Fruit fly (Drosophila melanogaster) whole organism, embryonic: ENCODE measurements around the gene Bem46.

Source experiments
- Asciz ChIP-seq: fragments of 200-800 bp; sonication (Bioruptor generic); optimal IDR thresholded peaks from 2 replicates; lab custom pipeline; 2017; ENCODE audit warnings: missing biosample characterization, mild to moderate bottlenecking, missing genetic modification characterization, missing genetic modification reagents
- BEAF-32 ChIP-seq: fragments of 200-800 bp; sonication (Bioruptor generic); optimal IDR thresholded peaks from 3 replicates; lab custom pipeline; 2017; ENCODE audit warnings: missing biosample characterization, missing genetic modification characterization, mild to moderate bottlenecking, moderate library complexity, missing genetic modification reagents
- CG10366 ChIP-seq: fragments of 200-800 bp; sonication (Bioruptor generic); IDR thresholded peaks from 2 replicates; pipeline ENCODE4 v1.3.6; 2022; ENCODE audit warnings: missing biosample characterization, missing genetic modification characterization
- CG10543 ChIP-seq: fragments of 200-800 bp; sonication (Bioruptor generic); optimal IDR thresholded peaks from 3 replicates; lab custom pipeline; 2017; ENCODE audit warnings: missing biosample characterization, mild to moderate bottlenecking, missing genetic modification characterization, moderate library complexity
- CG10979 ChIP-seq: fragments of 200-800 bp; sonication (Bioruptor generic); optimal IDR thresholded peaks from 2 replicates; lab custom pipeline; 2018; ENCODE audit warnings: missing biosample characterization, mild to moderate bottlenecking, missing genetic modification characterization, moderate library complexity
- CG11093 ChIP-seq: fragments of 200-800 bp; sonication (Bioruptor generic); IDR thresholded peaks from 3 replicates; pipeline ENCODE4 v1.3.6; 2022; ENCODE audit warnings: missing biosample characterization, missing genetic modification characterization
- CG12071 ChIP-seq: fragments of 200-800 bp; sonication (Bioruptor generic); optimal IDR thresholded peaks from 3 replicates; lab custom pipeline; 2018; ENCODE audit warnings: missing biosample characterization, mild to moderate bottlenecking, missing genetic modification characterization
- CG12236 ChIP-seq: fragments of 200-800 bp; sonication (Bioruptor generic); optimal IDR thresholded peaks from 2 replicates; lab custom pipeline; 2016; ENCODE audit warnings: missing biosample characterization, missing genetic modification characterization
- CG14050 ChIP-seq: fragments of 200-800 bp; sonication (Bioruptor generic); IDR thresholded peaks from 3 replicates; pipeline ENCODE4 v1.3.6; 2022; ENCODE audit warnings: missing biosample characterization, missing genetic modification characterization
- CG14710 ChIP-seq: fragments of 200-800 bp; sonication (Bioruptor generic); optimal IDR thresholded peaks from 3 replicates; lab custom pipeline; 2019; ENCODE audit warnings: missing biosample characterization, mild to moderate bottlenecking, missing genetic modification characterization, moderate library complexity
- CG1529 ChIP-seq: fragments of 200-800 bp; sonication (Bioruptor generic); optimal IDR thresholded peaks from 3 replicates; lab custom pipeline; 2018; ENCODE audit warnings: missing biosample characterization, missing genetic modification characterization
- CG15479 ChIP-seq: fragments of 200-800 bp; sonication (Bioruptor generic); optimal IDR thresholded peaks from 3 replicates; lab custom pipeline; 2019; ENCODE audit warnings: missing biosample characterization, mild to moderate bottlenecking, missing genetic modification characterization, moderate library complexity
- CG16779 ChIP-seq: fragments of 200-800 bp; sonication (Bioruptor generic); IDR thresholded peaks from 2 replicates; pipeline ENCODE4 v1.3.6; 2022; ENCODE audit warnings: missing biosample characterization, missing genetic modification characterization
- CG1792 ChIP-seq: fragments of 200-800 bp; sonication (Bioruptor generic); optimal IDR thresholded peaks from 2 replicates; lab custom pipeline; 2016; ENCODE audit warnings: missing biosample characterization, missing genetic modification characterization
- CG1832 ChIP-seq: fragments of 200-800 bp; sonication (Bioruptor generic); optimal IDR thresholded peaks from 2 replicates; lab custom pipeline; 2017; ENCODE audit warnings: missing biosample characterization, mild to moderate bottlenecking, missing genetic modification characterization, inconsistent platforms
- CG2120 ChIP-seq: fragments of 200-800 bp; sonication (Bioruptor generic); optimal IDR thresholded peaks from 3 replicates; lab custom pipeline; 2016; ENCODE audit warnings: missing biosample characterization, missing genetic modification characterization
- CG2129 ChIP-seq: fragments of 200-800 bp; sonication (Bioruptor generic); IDR thresholded peaks from 2 replicates; pipeline ENCODE4 v1.3.6; 2022; ENCODE audit warnings: missing biosample characterization, missing genetic modification characterization; ENCODE audit not compliant: partially characterized antibody
- CG2712 ChIP-seq: fragments of 200-800 bp; optimal IDR thresholded peaks from 3 replicates; lab custom pipeline; 2019; ENCODE audit warnings: missing biosample characterization, mild to moderate bottlenecking, missing genetic modification characterization, moderate library complexity
- CG42726 ChIP-seq: fragments of 200-800 bp; sonication (Bioruptor generic); IDR thresholded peaks from 2 replicates; pipeline ENCODE4 v1.3.6; 2022; ENCODE audit warnings: missing biosample characterization, missing genetic modification characterization; ENCODE audit not compliant: partially characterized antibody
- CG7839 ChIP-seq: fragments of 200-800 bp; sonication (Bioruptor generic); optimal IDR thresholded peaks from 3 replicates; lab custom pipeline; 2018; ENCODE audit warnings: missing biosample characterization, mild to moderate bottlenecking, missing genetic modification characterization, moderate library complexity
- CG8281 ChIP-seq: fragments of 200-800 bp; sonication (Bioruptor generic); optimal IDR thresholded peaks from 2 replicates; lab custom pipeline; 2018; ENCODE audit warnings: missing biosample characterization, mild to moderate bottlenecking, missing genetic modification characterization, moderate library complexity
- CG8388 ChIP-seq: fragments of 200-800 bp; sonication (Bioruptor generic); optimal IDR thresholded peaks from 2 replicates; lab custom pipeline; 2019; ENCODE audit warnings: missing biosample characterization, mild to moderate bottlenecking, missing genetic modification characterization, moderate library complexity
- CG9437 ChIP-seq: fragments of 200-800 bp; sonication (Bioruptor generic); optimal IDR thresholded peaks from 2 replicates; lab custom pipeline; 2018; ENCODE audit warnings: missing biosample characterization, mild to moderate bottlenecking, missing genetic modification characterization
- Dip3 ChIP-seq: fragments of 200-800 bp; sonication (Bioruptor generic); optimal IDR thresholded peaks from 3 replicates; lab custom pipeline; 2016; ENCODE audit warnings: missing biosample characterization, missing genetic modification characterization
- Doc2 ChIP-seq: fragments of 200-800 bp; sonication (Bioruptor generic); IDR thresholded peaks from 2 replicates; pipeline ENCODE4 v1.3.6; 2022; ENCODE audit warnings: missing biosample characterization, missing genetic modification characterization
- Drgx ChIP-seq: fragments of 200-800 bp; sonication (Bioruptor generic); IDR thresholded peaks from 2 replicates; pipeline ENCODE4 v1.3.6; 2022; ENCODE audit warnings: missing biosample characterization, missing genetic modification characterization
- Elba2 ChIP-seq: fragments of 200-800 bp; sonication (Bioruptor generic); optimal IDR thresholded peaks from 3 replicates; lab custom pipeline; 2016; ENCODE audit warnings: missing biosample characterization, missing genetic modification characterization
- HLH4C ChIP-seq: fragments of 200-800 bp; sonication (Bioruptor generic); IDR thresholded peaks from 3 replicates; pipeline ENCODE4 v1.3.6; 2022; ENCODE audit warnings: missing biosample characterization, missing genetic modification characterization; ENCODE audit not compliant: partially characterized antibody
- Lpt ChIP-seq: fragments of >200 bp; optimal IDR thresholded peaks from 2 replicates; lab custom pipeline; 2018; ENCODE audit warnings: missing biosample characterization, missing genetic modification characterization
- MESR4 ChIP-seq: fragments of 200-800 bp; sonication (Bioruptor generic); optimal IDR thresholded peaks from 2 replicates; lab custom pipeline; 2018; ENCODE audit warnings: missing biosample characterization, mild to moderate bottlenecking, missing genetic modification characterization, moderate library complexity
- Med ChIP-seq: fragments of 200-800 bp; sonication (Bioruptor generic); peaks from one replicate; lab custom pipeline; 2016; ENCODE audit warnings: missing biosample characterization, missing genetic modification characterization, mild to moderate bottlenecking, inconsistent platforms, moderate library complexity
- Meics ChIP-seq: fragments of 200-800 bp; sonication (Bioruptor generic); optimal IDR thresholded peaks from 2 replicates; lab custom pipeline; 2017; ENCODE audit warnings: missing biosample characterization, mild to moderate bottlenecking, missing genetic modification characterization
- Sry-β ChIP-seq: fragments of 200-800 bp; sonication (Bioruptor generic); optimal IDR thresholded peaks from 2 replicates; lab custom pipeline; 2018; ENCODE audit warnings: missing biosample characterization, mild to moderate bottlenecking, missing genetic modification characterization, moderate library complexity
- TFAM ChIP-seq: fragments of 200-800 bp; sonication (Bioruptor generic); optimal IDR thresholded peaks from 2 replicates; lab custom pipeline; 2017; ENCODE audit warnings: missing biosample characterization, missing genetic modification characterization, inconsistent platforms
- bbx ChIP-seq: fragments of 200-800 bp; sonication (Bioruptor generic); IDR thresholded peaks from 2 replicates; pipeline ENCODE4 v1.3.6; 2022; ENCODE audit warnings: missing biosample characterization, missing genetic modification characterization; ENCODE audit not compliant: partially characterized antibody
- ems ChIP-seq: fragments of 200-800 bp; sonication (Bioruptor generic); optimal IDR thresholded peaks from 3 replicates; lab custom pipeline; 2016; ENCODE audit warnings: missing biosample characterization, missing genetic modification characterization
- exex ChIP-seq: fragments of 200-800 bp; sonication (Bioruptor generic); optimal IDR thresholded peaks from 4 replicates; lab custom pipeline; 2018; ENCODE audit warnings: missing biosample characterization, mild to moderate bottlenecking, missing genetic modification characterization, moderate library complexity
- grau ChIP-seq: fragments of 200-800 bp; optimal IDR thresholded peaks from 3 replicates; lab custom pipeline; 2019; ENCODE audit warnings: missing biosample characterization, mild to moderate bottlenecking, missing genetic modification characterization, moderate library complexity
- kah ChIP-seq: fragments of 200-800 bp; sonication (Bioruptor generic); optimal IDR thresholded peaks from 2 replicates; lab custom pipeline; 2018; ENCODE audit warnings: missing biosample characterization, mild to moderate bottlenecking, missing genetic modification characterization
- lilli ChIP-seq: fragments of 200-800 bp; sonication (Bioruptor generic); optimal IDR thresholded peaks from 3 replicates; lab custom pipeline; 2016; ENCODE audit warnings: missing biosample characterization, missing genetic modification characterization
- lola ChIP-seq, 3 experiments: fragments of >200 bp in 2 of 3; fragments of 200-800 bp in 1 of 3; sonication (Bioruptor generic) in 1 of 3; optimal IDR thresholded peaks; 2 replicates each; lab custom pipeline; 2017 to 2019; ENCODE audit warnings: missing biosample characterization in 3 of 3, missing genetic modification characterization in 3 of 3, mild to moderate bottlenecking in 1 of 3, moderate library complexity in 1 of 3
- otp ChIP-seq: fragments of 200-800 bp; sonication (Bioruptor generic); IDR thresholded peaks from 3 replicates; pipeline ENCODE4, ENCODE4 v1.3.6; 2022; ENCODE audit warnings: missing biosample characterization, missing genetic modification characterization
- phol ChIP-seq: fragments of 200-800 bp; sonication (Bioruptor generic); optimal IDR thresholded peaks from 3 replicates; lab custom pipeline; 2018; ENCODE audit warnings: missing biosample characterization, mild to moderate bottlenecking, missing genetic modification characterization, moderate library complexity
- prd ChIP-seq, 3 experiments: fragments of >200 bp in 2 of 3; fragments of 200-800 bp in 1 of 3; sonication (Bioruptor generic) in 1 of 3; optimal IDR thresholded peaks in 2 of 3; IDR thresholded peaks in 1 of 3; 2 replicates in 2 of 3; 3 replicates in 1 of 3; pipeline versions ENCODE4 v1.3.6 to Lab custom; 2017 to 2022; ENCODE audit warnings: missing biosample characterization in 1 of 3, missing genetic modification characterization in 1 of 3
- pum ChIP-seq: fragments of 200-800 bp; sonication (Bioruptor generic); optimal IDR thresholded peaks from 2 replicates; lab custom pipeline; 2016; ENCODE audit warnings: missing biosample characterization, missing genetic modification characterization
- pzg ChIP-seq: fragments of 200-800 bp; sonication (Bioruptor generic); optimal IDR thresholded peaks from 3 replicates; lab custom pipeline; 2018; ENCODE audit warnings: missing biosample characterization, mild to moderate bottlenecking, missing genetic modification characterization, moderate library complexity
- sima ChIP-seq: fragments of 200-800 bp; sonication (Bioruptor generic); optimal IDR thresholded peaks from 2 replicates; lab custom pipeline; 2016; ENCODE audit warnings: missing biosample characterization, missing genetic modification characterization
- so ChIP-seq: fragments of 200-800 bp; sonication (Bioruptor generic); IDR thresholded peaks from 3 replicates; pipeline ENCODE4 v1.3.6; 2022; ENCODE audit warnings: missing biosample characterization, missing genetic modification characterization
- tin ChIP-seq: fragments of 200-800 bp; sonication (Bioruptor generic); optimal IDR thresholded peaks from 3 replicates; lab custom pipeline; 2016; ENCODE audit warnings: missing biosample characterization, missing genetic modification characterization

The Bem46 gene

dm6 chr2L:2976829-2977228 is 11.1 kb upstream of the Bem46 start, which contains the start of the genes CG9641 and CG3165 (continued):
- TF ChIP-seq tin (peak; percentile 93), CG9437 (GFP tag; lab: Kevin White, UChicago) (peak; percentile 69), MESR4 (GFP tag; lab: Kevin White, UChicago) (peak; percentile 38), sima (peak; percentile 10), CG12236 (GFP tag; lab: Kevin White, UChicago) (peak; percentile 74), CG7839 (tag; lab: Kevin White, UChicago) (no peak), phol (tag; lab: Kevin White, UChicago) (peak; percentile 88), exex (tag; lab: Kevin White, UChicago) (no peak), CG1792 (GFP tag; lab: Kevin White, UChicago) (peak; percentile 80), CG2120 (GFP tag; lab: Kevin White, UChicago) (peak; percentile 92), CG10366 (GFP tag; lab: Robert Waterston, UW) (peak; percentile 81), CG14710 (tag; lab: Kevin White, UChicago) (peak; percentile 96), lola (GFP tag; optimal IDR thresholded peaks at IDR 0.05; lab: Kevin White, UChicago) (peak in 1 of 3 experiments; percentile 84), CG2712 (tag; lab: Kevin White, UChicago) (peak; percentile 89), BEAF-32 (peak; percentile 95), CG2129 (GFP tag; lab: Robert Waterston, UW) (peak; percentile 91), CG1529 (GFP tag; lab: Kevin White, UChicago) (no peak), ems (GFP tag; lab: Kevin White, UChicago) (peak; percentile 90), CG15479 (no peak), Meics (GFP tag; lab: Kevin White, UChicago) (peak; percentile 82), Med (GFP tag; lab: Kevin White, UChicago) (peak; percentile 98), CG10543 (peak; percentile 70), Elba2 (GFP tag; lab: Kevin White, UChicago) (peak; percentile 55), pum (GFP tag; lab: Kevin White, UChicago) (peak; percentile 92), grau (tag; lab: Kevin White, UChicago) (peak; percentile 85), lilli (GFP tag; lab: Kevin White, UChicago) (peak; percentile 93), CG42726 (GFP tag; lab: Robert Waterston, UW) (no peak; the same call in 1 of the 2 replicates), CG12071 (GFP tag; lab: Kevin White, UChicago) (peak; percentile 29), prd (optimal IDR thresholded peaks at IDR 0.05; lab: Kevin White, UChicago) (no peak), prd (GFP tag; IDR thresholded peaks at IDR 0.05; lab: Robert Waterston, UW) (peak; percentile 90), so (GFP tag; lab: Robert Waterston, UW) (peak; percentile 56; the same call in 1 of the 3 replicates), CG16779 (GFP tag; lab: Robert Waterston, UW) (peak; percentile 76; the same call in 1 of the 2 replicates), CG1832 (GFP tag; lab: Kevin White, UChicago) (no peak), HLH4C (GFP tag; lab: Robert Waterston, UW) (peak; percentile 90), CG8388 (peak; percentile 72), otp (GFP tag; lab: Robert Waterston, UW) (peak; percentile 55; the same call in 1 of the 3 replicates), Doc2 (GFP tag; lab: Robert Waterston, UW) (no peak), bbx (peak; percentile 89), CG14050 (peak; percentile 46; the same call in 1 of the 3 replicates), CG11093 (GFP tag; lab: Robert Waterston, UW) (peak; percentile 73; the same call in 1 of the 3 replicates), TFAM (GFP tag; lab: Kevin White, UChicago) (no peak), kah (GFP tag; lab: Kevin White, UChicago) (peak; percentile 68), Dip3 (GFP tag; lab: Kevin White, UChicago) (peak; percentile 88), CG10979 (peak; percentile 76), CG8281 (no peak), Drgx (GFP tag; lab: Robert Waterston, UW) (peak; percentile 77), Asciz (GFP tag; lab: Kevin White, UChicago) (no peak), Lpt (no peak), pzg (GFP tag; lab: Kevin White, UChicago) (peak; percentile 62), Sry-β (GFP tag; lab: Kevin White, UChicago) (peak; percentile 60)
